Worm (Caenorhabditis elegans) whole organism, L2 larva: ENCODE measurements around the gene F32D8.14.

Source experiments
- R02D3.7 ChIP-seq: fragments of 150-350 bp; optimal IDR thresholded peaks from 2 replicates; lab custom pipeline; 2014; ENCODE audit warnings: missing biosample characterization, missing genetic modification characterization
- Y55F3AM.14 ChIP-seq: fragments of 200-800 bp; sonication (Bioruptor generic); optimal IDR thresholded peaks from 2 replicates; lab custom pipeline; 2018; ENCODE audit warnings: mild to moderate bottlenecking, missing genetic modification characterization, missing compliant biosample characterization
- ZK546.5 ChIP-seq: sonication (generic microtip); optimal IDR thresholded peaks from 2 replicates; lab custom pipeline; 2017; ENCODE audit warnings: missing biosample characterization, missing genetic modification characterization
- alr-1 ChIP-seq: fragments of 150-350 bp; optimal IDR thresholded peaks from 2 replicates; lab custom pipeline; 2014; ENCODE audit warnings: missing biosample characterization, missing genetic modification characterization
- ama-1 ChIP-seq: fragments of 150-350 bp; optimal IDR thresholded peaks from 2 replicates; lab custom pipeline; 2018; ENCODE audit warnings: inconsistent platforms
- blmp-1 ChIP-seq: sonication (generic microtip); optimal IDR thresholded peaks from 2 replicates; lab custom pipeline; 2017; ENCODE audit warnings: missing genetic modification characterization, mild to moderate bottlenecking, missing compliant biosample characterization, antibody characterized with exemption, moderate library complexity; ENCODE audit not compliant: insufficient read depth
- ceh-16 ChIP-seq: fragments of 150-350 bp; optimal IDR thresholded peaks from 2 replicates; lab custom pipeline; 2014; ENCODE audit warnings: missing biosample characterization, missing genetic modification characterization
- ceh-82 ChIP-seq: fragments of 150-350 bp; optimal IDR thresholded peaks from 2 replicates; lab custom pipeline; 2014; ENCODE audit warnings: missing biosample characterization, missing genetic modification characterization
- dmd-4 ChIP-seq: sonication (generic microtip); optimal IDR thresholded peaks from 2 replicates; lab custom pipeline; 2017; ENCODE audit warnings: missing biosample characterization, missing genetic modification characterization
- elt-1 ChIP-seq: fragments of 150-350 bp; optimal IDR thresholded peaks from 2 replicates; lab custom pipeline; 2014; ENCODE audit warnings: missing biosample characterization, missing genetic modification characterization
- fos-1 ChIP-seq: fragments of 150-350 bp; optimal IDR thresholded peaks from 2 replicates; lab custom pipeline; 2014; ENCODE audit warnings: missing biosample characterization, missing genetic modification characterization
- gmeb-1 ChIP-seq: fragments of 150-350 bp; optimal IDR thresholded peaks from 2 replicates; lab custom pipeline; 2014; ENCODE audit warnings: missing biosample characterization, missing genetic modification characterization
- lin-39 ChIP-seq: fragments of 150-350 bp; optimal IDR thresholded peaks from 2 replicates; lab custom pipeline; 2014; ENCODE audit warnings: missing biosample characterization, missing genetic modification reagents, missing genetic modification characterization
- lsy-2 ChIP-seq, 2 experiments: fragments of 150-350 bp in 1 of 2; sonication (generic microtip) in 1 of 2; optimal IDR thresholded peaks; 2 replicates each; lab custom pipeline; 2014 to 2017; ENCODE audit warnings: missing biosample characterization in 2 of 2, missing genetic modification characterization in 2 of 2
- mab-5 ChIP-seq: fragments of 150-350 bp; optimal IDR thresholded peaks from 2 replicates; lab custom pipeline; 2014; ENCODE audit warnings: missing biosample characterization, missing genetic modification characterization
- mbf-1 ChIP-seq: sonication (generic microtip); optimal IDR thresholded peaks from 2 replicates; lab custom pipeline; 2017; ENCODE audit warnings: missing biosample characterization, missing genetic modification characterization
- mdl-1 ChIP-seq, 2 experiments: fragments of 150-350 bp in 1 of 2; sonication (generic microtip) in 1 of 2; optimal IDR thresholded peaks; 2 replicates each; lab custom pipeline; 2017; ENCODE audit warnings: missing biosample characterization in 2 of 2, missing genetic modification characterization in 2 of 2
- nhr-12 ChIP-seq: fragments of 150-350 bp; optimal IDR thresholded peaks from 2 replicates; lab custom pipeline; 2014; ENCODE audit warnings: missing biosample characterization, missing genetic modification characterization
- nhr-21 ChIP-seq: fragments of 150-350 bp; optimal IDR thresholded peaks from 2 replicates; lab custom pipeline; 2014; ENCODE audit warnings: missing biosample characterization, missing genetic modification characterization
- nhr-23 ChIP-seq: fragments of 150-350 bp; optimal IDR thresholded peaks from 2 replicates; lab custom pipeline; 2014; ENCODE audit warnings: missing biosample characterization, missing genetic modification reagents, missing genetic modification characterization
- nhr-25 ChIP-seq: fragments of 150-350 bp; sonication (generic microtip); optimal IDR thresholded peaks from 3 replicates; lab custom pipeline; 2014; ENCODE audit warnings: missing biosample characterization, missing genetic modification characterization
- nhr-6 ChIP-seq: fragments of 150-350 bp; optimal IDR thresholded peaks from 2 replicates; lab custom pipeline; 2014; ENCODE audit warnings: missing biosample characterization, missing genetic modification characterization
- nhr-77 ChIP-seq: fragments of 150-350 bp; optimal IDR thresholded peaks from 2 replicates; lab custom pipeline; 2014; ENCODE audit warnings: missing biosample characterization, missing genetic modification characterization
- peb-1 ChIP-seq: fragments of 150-350 bp; optimal IDR thresholded peaks from 2 replicates; lab custom pipeline; 2014; ENCODE audit warnings: missing biosample characterization, missing genetic modification characterization
- sem-4 ChIP-seq: fragments of 150-350 bp; optimal IDR thresholded peaks from 2 replicates; lab custom pipeline; 2014; ENCODE audit warnings: missing biosample characterization, missing genetic modification reagents, missing genetic modification characterization
- skn-1 ChIP-seq: sonication (generic microtip); optimal IDR thresholded peaks from 2 replicates; lab custom pipeline; 2017; ENCODE audit warnings: missing biosample characterization, missing genetic modification characterization
- sma-9 ChIP-seq, 2 experiments: fragments of 150-350 bp in 1 of 2; sonication (generic microtip) in 1 of 2; optimal IDR thresholded peaks; 2 replicates each; lab custom pipeline; 2014 to 2016; ENCODE audit warnings: missing genetic modification characterization in 2 of 2, mild to moderate bottlenecking in 1 of 2, missing biosample characterization in 1 of 2, missing compliant biosample characterization in 1 of 2, missing genetic modification reagents in 1 of 2, moderate library complexity in 1 of 2
- unc-39 ChIP-seq: fragments of 150-350 bp; optimal IDR thresholded peaks from 2 replicates; lab custom pipeline; 2014; ENCODE audit warnings: missing biosample characterization, missing genetic modification characterization
- unc-55 ChIP-seq: fragments of 150-350 bp; sonication (generic microtip); optimal IDR thresholded peaks from 3 replicates; lab custom pipeline; 2014; ENCODE audit warnings: missing biosample characterization, missing genetic modification reagents, missing genetic modification characterization
- unc-62 ChIP-seq: fragments of 150-350 bp; optimal IDR thresholded peaks from 2 replicates; lab custom pipeline; 2014; ENCODE audit warnings: missing biosample characterization, missing genetic modification reagents, missing genetic modification characterization
- ztf-1 ChIP-seq: fragments of 200-800 bp; sonication (Bioruptor generic); conservative IDR thresholded peaks from 2 replicates; pipeline ENCODE4 v1.3.6; 2022; ENCODE audit warnings: missing genetic modification characterization, missing compliant biosample characterization

The F32D8.14 gene

DNA sequence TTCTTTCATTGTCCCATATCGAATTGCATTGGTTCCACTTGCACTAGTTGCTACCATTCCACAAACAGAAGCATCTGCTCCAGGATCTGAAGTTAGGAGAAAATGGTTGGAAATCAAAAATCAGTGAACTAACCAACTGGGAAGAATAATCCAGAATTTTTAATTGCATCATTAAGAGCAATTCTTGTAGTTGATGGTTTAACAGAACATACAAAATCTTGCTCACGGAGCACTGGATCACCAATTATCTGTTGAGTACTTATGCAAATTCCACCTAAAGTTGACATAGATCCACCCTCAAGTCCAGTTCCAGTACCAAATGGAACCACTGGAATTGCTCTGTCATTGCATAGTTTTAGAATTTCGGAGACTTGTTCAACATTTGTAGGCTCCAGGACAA is 4.8 kb downstream of the F32D8.14 start:
- TF ChIP-seq ama-1 (peak; percentile 47), mbf-1 (tag; lab: Kevin White, UChicago) (no peak), ceh-16 (tag; lab: Kevin White, UChicago) (no peak), elt-1 (tag; lab: Kevin White, UChicago) (no peak), R02D3.7 (tag; lab: Kevin White, UChicago) (no peak), unc-62 (no peak)

DNA sequence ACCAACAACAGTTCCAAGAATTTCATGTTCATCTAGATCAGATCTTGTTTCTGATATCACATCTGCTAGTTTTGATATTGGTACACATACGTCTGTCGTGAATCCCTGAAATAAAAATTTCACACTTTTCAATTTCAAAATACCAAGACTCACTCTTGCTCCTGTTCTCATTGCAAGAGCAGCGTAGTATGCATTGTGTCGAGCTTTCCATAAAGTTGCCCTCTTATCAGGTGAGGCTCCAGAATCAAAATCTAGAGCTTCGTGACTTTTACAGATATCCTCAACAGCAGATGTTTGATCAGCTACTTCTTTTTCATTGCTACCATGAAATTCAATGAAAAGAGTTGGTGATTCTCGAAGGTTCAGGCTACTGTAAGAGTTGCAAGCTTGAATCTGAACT is 5.6 kb downstream of the F32D8.14 start, which contains the start of gene F32D8.11:
F32D8.11 (minus strand) TSS at position 101 of the 400 bp plus-strand sequence.
- TF ChIP-seq nhr-25 (tag; lab: Kevin White, UChicago) (no peak), lin-39 (tag; lab: Kevin White, UChicago) (no peak)

DNA sequence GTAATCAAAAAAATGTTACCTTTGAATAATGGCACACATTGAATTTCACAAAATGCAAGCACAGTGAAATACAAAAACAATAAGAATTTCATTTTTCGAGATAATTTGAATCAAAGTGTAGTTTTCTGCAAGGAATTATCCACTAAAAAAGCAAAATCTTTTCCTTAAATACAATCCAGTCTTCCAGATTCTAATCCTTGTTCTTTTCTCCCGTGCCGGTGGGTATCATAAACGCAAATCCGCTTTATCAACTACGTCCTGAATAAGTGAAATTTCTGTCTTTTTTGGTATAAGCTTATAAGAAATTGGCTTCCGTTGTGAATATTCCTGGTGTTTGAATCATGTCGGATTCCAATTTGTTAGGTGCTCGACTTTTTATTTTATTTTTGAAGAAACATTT is 6.4 kb downstream of the F32D8.14 start:
- no peak for TF ChIP-seq lsy-2 (tag; optimal IDR thresholded peaks at IDR 0.05; lab: Kevin White, UChicago)
- no peak for TF ChIP-seq ceh-82 (tag; lab: Kevin White, UChicago)
- no peak for TF ChIP-seq gmeb-1 (tag; lab: Kevin White, UChicago)
- TF ChIP-seq unc-55 (GFP tag; lab: Kevin White, UChicago) = no peak
- TF ChIP-seq sma-9 (GFP tag; optimal IDR thresholded peaks at IDR 0.05; lab: Kevin White, UChicago) = peak; percentile 11
- TF ChIP-seq sma-9 (tag; optimal IDR thresholded peaks at IDR 0.05; lab: Kevin White, UChicago) = no peak

DNA sequence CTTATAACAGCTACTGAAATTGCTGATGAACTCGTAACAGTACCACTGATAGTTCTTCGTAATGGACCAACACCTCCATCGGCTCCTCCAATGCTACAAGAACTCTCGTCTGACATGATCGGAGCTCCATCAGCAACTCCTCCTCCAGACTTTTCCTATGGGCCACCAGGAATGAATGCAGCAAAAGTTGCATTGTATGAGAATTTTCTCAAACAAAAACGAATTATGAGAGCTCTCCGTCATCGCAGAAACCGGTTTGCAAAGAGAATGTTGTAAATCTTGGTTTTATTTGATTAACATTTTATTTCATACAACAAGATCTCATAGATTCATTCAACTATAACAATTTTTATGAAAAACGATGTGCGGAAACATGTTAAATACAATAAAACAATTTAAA is 7.0 kb downstream of the F32D8.14 start:
- TF ChIP-seq mbf-1 (tag; lab: Kevin White, UChicago) = no peak
- no peak for TF ChIP-seq dmd-4 (tag; lab: Kevin White, UChicago)
- TF ChIP-seq ama-1 = no peak
- TF ChIP-seq Y55F3AM.14 (GFP tag; lab: Kevin White, UChicago) = peak; percentile 83
- no peak for TF ChIP-seq unc-62
- no peak for TF ChIP-seq nhr-6

DNA sequence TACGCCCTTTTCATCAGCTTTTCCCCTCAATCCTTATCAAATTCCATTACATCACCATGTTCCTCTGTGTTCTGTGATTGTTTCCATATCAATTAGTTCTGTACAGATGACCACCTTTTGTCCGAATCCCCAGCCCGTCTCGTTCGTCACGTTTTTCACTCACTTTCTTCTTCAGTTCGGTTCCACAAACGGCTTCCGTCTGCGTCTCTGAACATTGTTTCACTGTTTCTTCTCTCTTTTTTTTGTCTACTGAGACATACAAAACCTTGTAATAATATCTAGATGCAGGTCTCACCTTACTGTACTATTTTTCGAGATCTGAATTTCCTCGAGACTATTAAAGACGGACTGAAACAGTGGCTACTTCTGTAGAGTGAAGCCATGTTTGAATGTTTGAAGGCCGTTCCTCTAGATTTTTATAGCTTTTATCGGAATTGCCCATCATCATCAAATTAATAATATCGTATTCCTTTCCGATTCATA is 8.1 kb downstream of the F32D8.14 start, which contains the start of gene F32D8.3:
F32D8.3 (plus strand) TSS at position 433 of the 483 bp plus-strand sequence.
- no peak for TF ChIP-seq gmeb-1 (tag; lab: Kevin White, UChicago)
- TF ChIP-seq nhr-12 (tag; lab: Kevin White, UChicago) = no peak
- TF ChIP-seq sma-9 (GFP tag; optimal IDR thresholded peaks at IDR 0.05; lab: Kevin White, UChicago) = peak; percentile 16
- TF ChIP-seq sma-9 (tag; optimal IDR thresholded peaks at IDR 0.05; lab: Kevin White, UChicago) = no peak
- no peak for TF ChIP-seq nhr-77 (tag; lab: Kevin White, UChicago)
- TF ChIP-seq peb-1 (tag; lab: Kevin White, UChicago) = no peak
- peak; percentile 39 for TF ChIP-seq nhr-21 (tag; lab: Kevin White, UChicago)
- TF ChIP-seq R02D3.7 (tag; lab: Kevin White, UChicago) = no peak
- TF ChIP-seq blmp-1 (tag; lab: Kevin White, UChicago) = peak; percentile 71
- TF ChIP-seq nhr-25 (tag; lab: Kevin White, UChicago) = peak; percentile 19
- TF ChIP-seq mab-5 (tag; lab: Kevin White, UChicago) = no peak

DNA sequence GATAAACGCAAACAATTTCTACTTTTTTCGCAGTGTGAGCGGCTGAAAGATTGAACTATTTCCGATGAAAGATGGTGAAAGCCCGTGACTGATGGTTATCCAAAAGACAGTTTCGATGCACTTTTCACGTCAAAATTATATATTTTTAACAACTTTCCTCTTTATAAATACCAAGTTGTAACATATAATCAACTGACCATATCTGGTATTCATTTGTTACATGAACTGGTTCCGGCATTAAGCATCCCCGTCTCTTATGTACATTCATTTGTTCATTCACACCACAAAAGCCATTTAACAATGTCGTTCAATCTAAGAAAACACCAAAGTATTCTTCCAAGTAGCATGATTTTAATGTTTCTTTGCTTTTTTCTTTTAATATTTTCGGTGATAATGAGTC is 11.1 kb downstream of the F32D8.14 start, which contains the start of gene F32D8.2:
F32D8.2 (plus strand) TSS at position 301 of the 400 bp plus-strand sequence.
- TF ChIP-seq unc-39 (tag; lab: Kevin White, UChicago) (no peak), alr-1 (tag; lab: Kevin White, UChicago) (no peak), ZK546.5 (tag; lab: Kevin White, UChicago) (no peak), fos-1 (tag; lab: Kevin White, UChicago) (no peak), ztf-1 (GFP tag; lab: Robert Waterston, UW) (no peak), nhr-23 (tag; lab: Kevin White, UChicago) (no peak), sem-4 (no peak), mdl-1 (tag; optimal IDR thresholded peaks at IDR 0.05; lab: Kevin White, UChicago) (no peak), lin-39 (tag; lab: Kevin White, UChicago) (no peak), nhr-21 (tag; lab: Kevin White, UChicago) (no peak), R02D3.7 (tag; lab: Kevin White, UChicago) (no peak), skn-1 (tag; lab: Kevin White, UChicago) (no peak)
- TF ChIP-seq, all 48 proteins: peak for 0
